Fruit fly (Drosophila melanogaster): ENCODE results near the gene knrl.

Gene knrl

dm6 chr3L:20630602-20631001 is 10.1 kb upstream of the knrl start (continued):
- TF ChIP-seq sim (GFP tag; IDR thresholded peaks at IDR 0.05) (no peak), Xrp1 (GFP tag; IDR thresholded peaks at IDR 0.05) (peak; percentile 66), en (GFP tag; optimal IDR thresholded peaks at IDR 0.05) (peak; percentile 22), Neu2 (GFP tag; optimal IDR thresholded peaks at IDR 0.05; ENCODE audit: borderline replicate concordance) (no peak), CG10267 (tag; optimal IDR thresholded peaks at IDR 0.05) (peak; percentile 44), Dad (GFP tag; optimal IDR thresholded peaks at IDR 0.05) (no peak), CG12659 (GFP tag; optimal IDR thresholded peaks at IDR 0.05) (no peak), CG3995 (GFP tag; optimal IDR thresholded peaks at IDR 0.05) (no peak), CG18011 (GFP tag; optimal IDR thresholded peaks at IDR 0.05) (no peak), CG34224 (GFP tag; IDR thresholded peaks at IDR 0.05; ENCODE audit: partially characterized antibody) (no peak), dimm (GFP tag; IDR thresholded peaks at IDR 0.05) (no peak), p53 (GFP tag; optimal IDR thresholded peaks at IDR 0.05) (no peak), Fer1 (GFP tag; optimal IDR thresholded peaks at IDR 0.05) (no peak), slp2 (GFP tag; optimal IDR thresholded peaks at IDR 0.05) (peak; percentile 22), NfI (GFP tag; optimal IDR thresholded peaks at IDR 0.05) (no peak), dysf (GFP tag; IDR thresholded peaks at IDR 0.05) (peak; percentile 58), Sin3A (optimal IDR thresholded peaks at IDR 0.05) (no peak), Lpt (GFP tag; optimal IDR thresholded peaks at IDR 0.05) (no peak), CG3726 (GFP tag; IDR thresholded peaks at IDR 0.05) (0 out of 3 replicates have a peak, but pooled peaks have one; percentile 26), nau (GFP tag; optimal IDR thresholded peaks at IDR 0.05) (no peak), D (optimal IDR thresholded peaks at IDR 0.05) (no peak), D (GFP tag; optimal IDR thresholded peaks at IDR 0.05) (peak; percentile 30), CG14014 (GFP tag; IDR thresholded peaks at IDR 0.05) (no peak), CG18262 (tag; optimal IDR thresholded peaks at IDR 0.05) (peak; percentile 74), CG11695 (GFP tag; IDR thresholded peaks at IDR 0.05) (no peak), Bdp1 (GFP tag; optimal IDR thresholded peaks at IDR 0.05) (no peak), phol (tag; optimal IDR thresholded peaks at IDR 0.05) (peak; percentile 65), Nf-YB (GFP tag; optimal IDR thresholded peaks at IDR 0.05) (peak; percentile 11), crp (GFP tag; optimal IDR thresholded peaks at IDR 0.05) (no peak), pum (GFP tag; optimal IDR thresholded peaks at IDR 0.05) (peak; percentile 38), Side (GFP tag; optimal IDR thresholded peaks at IDR 0.05) (no peak), Aef1 (GFP tag; IDR thresholded peaks at IDR 0.05) (no peak), CG9215 (GFP tag; IDR thresholded peaks at IDR 0.05) (no peak), CG11560 (tag; IDR thresholded peaks at IDR 0.05) (no peak), Spps (tag; optimal IDR thresholded peaks at IDR 0.05) (no peak), CG12155 (GFP tag; optimal IDR thresholded peaks at IDR 0.05) (peak; percentile 2), CG18764 (GFP tag; optimal IDR thresholded peaks at IDR 0.05) (no peak), unpg (GFP tag; optimal IDR thresholded peaks at IDR 0.05) (peak; percentile 47), CG3281 (GFP tag; optimal IDR thresholded peaks at IDR 0.05) (peak; percentile 5), Doc3 (GFP tag; IDR thresholded peaks at IDR 0.05; ENCODE audit: partially characterized antibody) (no peak), mirr (GFP tag; optimal IDR thresholded peaks at IDR 0.05) (no peak), CG1792 (GFP tag; optimal IDR thresholded peaks at IDR 0.05) (no peak), CG10274 (GFP tag; optimal IDR thresholded peaks at IDR 0.05) (peak; percentile 0), Dp (GFP tag; optimal IDR thresholded peaks at IDR 0.05) (no peak), Deaf1 (tag; optimal IDR thresholded peaks at IDR 0.05) (no peak), crc (GFP tag; optimal IDR thresholded peaks at IDR 0.05) (no peak), Eip74EF (GFP tag; optimal IDR thresholded peaks at IDR 0.05) (no peak), CG2120 (GFP tag; optimal IDR thresholded peaks at IDR 0.05) (peak; percentile 7), peb (GFP tag; IDR thresholded peaks at IDR 0.05) (no peak), CG32767 (GFP tag; IDR thresholded peaks at IDR 0.05) (0 out of 2 replicates have a peak, but pooled peaks have one; percentile 34), CG16815 (GFP tag; optimal IDR thresholded peaks at IDR 0.05) (peak; percentile 40), sisA (GFP tag; IDR thresholded peaks at IDR 0.05) (no peak)

Data from whole organism, embryonic.